Worm (Caenorhabditis elegans): ENCODE data around the gene T20B12.5.

- no peak for TF ChIP-seq mxl-2 (GFP tag; conservative IDR thresholded peaks at IDR 0.05)
- no peak for TF ChIP-seq vab-7 (GFP tag; IDR thresholded peaks at IDR 0.05)
- no peak for TF ChIP-seq ces-1 (GFP tag; optimal IDR thresholded peaks at IDR 0.05)
- TF ChIP-seq nhr-25 (tag; optimal IDR thresholded peaks at IDR 0.05; ENCODE audit: borderline replicate concordance, insufficient read depth), result no peak
Observed at ce11 chrIII:7323331-7323730, 43.6 kb downstream of the T20B12.5 start.
